Worm (Caenorhabditis elegans): ENCODE measurements around the gene Y38H6A.3.

Y38H6A.3 gene

ce11 chrV:20311519-20311918 lies 33.5 kb upstream of the Y38H6A.3 start, which contains the start of gene clec-262:
clec-262 (plus strand) TSS chrV:20311819.
- TF ChIP-seq nhr-12 (tag; optimal IDR thresholded peaks at IDR 0.05) (no peak), lsy-2 (tag; optimal IDR thresholded peaks at IDR 0.05) (no peak), zip-8 (tag; optimal IDR thresholded peaks at IDR 0.05) (no peak), hlh-1 (tag; optimal IDR thresholded peaks at IDR 0.05) (no peak), sem-2 (GFP tag; optimal IDR thresholded peaks at IDR 0.05) (no peak), nhr-237 (tag; optimal IDR thresholded peaks at IDR 0.05) (no peak), ceh-83 (GFP tag; optimal IDR thresholded peaks at IDR 0.05) (no peak), elt-1 (tag; optimal IDR thresholded peaks at IDR 0.05; ENCODE audit: borderline replicate concordance, insufficient read depth) (no peak), nhr-76 (tag; optimal IDR thresholded peaks at IDR 0.05) (no peak), pha-4 (tag; optimal IDR thresholded peaks at IDR 0.05) (no peak)

- TF ChIP-seq blmp-1 (tag; optimal IDR thresholded peaks at IDR 0.05) (no peak), flh-1 (GFP tag; optimal IDR thresholded peaks at IDR 0.05) (no peak), nhr-237 (tag; optimal IDR thresholded peaks at IDR 0.05) (no peak), ces-1 (GFP tag; optimal IDR thresholded peaks at IDR 0.05) (no peak), hlh-1 (tag; optimal IDR thresholded peaks at IDR 0.05) (no peak), snpc-4 (tag; optimal IDR thresholded peaks at IDR 0.05) (no peak), unc-39 (tag; optimal IDR thresholded peaks at IDR 0.05) (no peak), elt-3 (tag; optimal IDR thresholded peaks at IDR 0.05) (no peak), lin-13 (tag; optimal IDR thresholded peaks at IDR 0.05) (no peak)
Measured at ce11 chrV:20317442-20317841, 27.5 kb upstream of the Y38H6A.3 start, which contains the start of gene Y113G7C.1. Y113G7C.1 (plus strand) TSS chrV:20317742.

- TF ChIP-seq lsy-2 (tag; optimal IDR thresholded peaks at IDR 0.05) (no peak), drap-1 (GFP tag; optimal IDR thresholded peaks at IDR 0.05) (no peak), snpc-4 (tag; optimal IDR thresholded peaks at IDR 0.05) (no peak), blmp-1 (tag; optimal IDR thresholded peaks at IDR 0.05) (no peak), mab-5 (tag; optimal IDR thresholded peaks at IDR 0.05) (no peak)
Measured at ce11 chrV:20325417-20325816, 19.6 kb upstream of the Y38H6A.3 start, which contains the start of gene Y38H6A.1. Y38H6A.1 (plus strand) TSS chrV:20325717.

- TF ChIP-seq mls-2 (tag; optimal IDR thresholded peaks at IDR 0.05) (no peak), flh-1 (GFP tag; optimal IDR thresholded peaks at IDR 0.05) (no peak), elt-3 (tag; optimal IDR thresholded peaks at IDR 0.05) (no peak), unc-39 (tag; optimal IDR thresholded peaks at IDR 0.05) (no peak), ztf-11 (tag; optimal IDR thresholded peaks at IDR 0.05) (no peak), drap-1 (GFP tag; optimal IDR thresholded peaks at IDR 0.05) (no peak), ceh-43 (GFP tag; optimal IDR thresholded peaks at IDR 0.05) (no peak), nhr-12 (tag; optimal IDR thresholded peaks at IDR 0.05) (no peak), hlh-1 (tag; optimal IDR thresholded peaks at IDR 0.05) (no peak), nhr-76 (tag; optimal IDR thresholded peaks at IDR 0.05) (no peak), lsy-2 (tag; optimal IDR thresholded peaks at IDR 0.05) (no peak), zip-8 (tag; optimal IDR thresholded peaks at IDR 0.05) (no peak), nhr-28 (tag; optimal IDR thresholded peaks at IDR 0.05) (no peak)
Measured at ce11 chrV:20335264-20335663, 9.7 kb upstream of the Y38H6A.3 start, which contains the start of gene Y38H6A.5. Y38H6A.5 (minus strand) TSS chrV:20335364.

- TF ChIP-seq ces-1 (GFP tag; optimal IDR thresholded peaks at IDR 0.05), result peak; percentile 76
- TF ChIP-seq tbx-8 (GFP tag; optimal IDR thresholded peaks at IDR 0.05), result no peak
Measured at ce11 chrV:20338020-20338419, 7.0 kb upstream of the Y38H6A.3 start.

ce11 chrV:20338870-20339269 lies 6.1 kb upstream of the Y38H6A.3 start:
- no peak for TF ChIP-seq elt-3 (tag; optimal IDR thresholded peaks at IDR 0.05)
- peak; percentile 74 for TF ChIP-seq ces-1 (GFP tag; optimal IDR thresholded peaks at IDR 0.05)

ce11 chrV:20347625-20348024 lies 2.6 kb downstream of the Y38H6A.3 start:
- TF ChIP-seq nhr-12 (tag; optimal IDR thresholded peaks at IDR 0.05), result no peak
- TF ChIP-seq mls-2 (tag; optimal IDR thresholded peaks at IDR 0.05), result no peak
- TF ChIP-seq elt-1 (tag; optimal IDR thresholded peaks at IDR 0.05; ENCODE audit: borderline replicate concordance, insufficient read depth), result no peak
- no peak for TF ChIP-seq drap-1 (GFP tag; optimal IDR thresholded peaks at IDR 0.05)
- TF ChIP-seq cnd-1 (tag; optimal IDR thresholded peaks at IDR 0.05), result no peak
- TF ChIP-seq elt-3 (tag; optimal IDR thresholded peaks at IDR 0.05), result no peak
- TF ChIP-seq bed-3 (GFP tag; optimal IDR thresholded peaks at IDR 0.05), result no peak
- TF ChIP-seq sptf-1 (tag; optimal IDR thresholded peaks at IDR 0.05), result no peak
